Fruit fly (Drosophila melanogaster): Measurements from ENCODE around the gene CG12535.

CG12535 gene

dm6 chrX:3427614-3427965 is 21.2 kb downstream of the CG12535 start (continued):
- TF ChIP-seq ssp (GFP tag; IDR thresholded peaks at IDR 0.05) (peak; percentile 37), eyg (GFP tag; optimal IDR thresholded peaks at IDR 0.05) (no peak), seq (GFP tag; IDR thresholded peaks at IDR 0.05) (peak; percentile 42), bab2 (GFP tag; optimal IDR thresholded peaks at IDR 0.05) (peak; percentile 77), NK7.1 (GFP tag; optimal IDR thresholded peaks at IDR 0.05) (peak; percentile 17), CG8944 (GFP tag; optimal IDR thresholded peaks at IDR 0.05) (peak; percentile 82), prd (optimal IDR thresholded peaks at IDR 0.05) (no peak), prd (GFP tag; IDR thresholded peaks at IDR 0.05) (peak; percentile 94), ara (GFP tag; IDR thresholded peaks at IDR 0.05) (peak; percentile 81), CG13287 (GFP tag; IDR thresholded peaks at IDR 0.05; ENCODE audit: partially characterized antibody) (no peak), CrebB (tag; optimal IDR thresholded peaks at IDR 0.05) (peak; percentile 59), CG7556 (GFP tag; optimal IDR thresholded peaks at IDR 0.05) (peak; percentile 81), CG2889 (GFP tag; IDR thresholded peaks at IDR 0.05) (no peak), CG12236 (GFP tag; optimal IDR thresholded peaks at IDR 0.05) (peak; percentile 69), lov (optimal IDR thresholded peaks at IDR 0.05) (no peak), lov (GFP tag; IDR thresholded peaks at IDR 0.05) (0 out of 3 replicates have a peak, but pooled peaks have one; percentile 69), mam (GFP tag; optimal IDR thresholded peaks at IDR 0.05) (peak; percentile 61), Fer2 (tag; optimal IDR thresholded peaks at IDR 0.05) (no peak), CG17328 (GFP tag; IDR thresholded peaks at IDR 0.05) (peak; percentile 93), CG4854 (GFP tag; optimal IDR thresholded peaks at IDR 0.05) (peak; percentile 4), CG6813 (GFP tag; optimal IDR thresholded peaks at IDR 0.05) (peak; percentile 32), Dp (GFP tag; optimal IDR thresholded peaks at IDR 0.05) (no peak), CG2712 (tag; optimal IDR thresholded peaks at IDR 0.05) (peak; percentile 93), Poxn (GFP tag; IDR thresholded peaks at IDR 0.05) (no peak), Hand (GFP tag; optimal IDR thresholded peaks at IDR 0.05) (no peak), wdn (GFP tag; IDR thresholded peaks at IDR 0.05) (no peak), CG13894 (tag; optimal IDR thresholded peaks at IDR 0.05) (no peak), Neu2 (GFP tag; optimal IDR thresholded peaks at IDR 0.05; ENCODE audit: borderline replicate concordance) (peak; percentile 57), Hsf (GFP tag; optimal IDR thresholded peaks at IDR 0.05) (peak; percentile 89), CG3163 (GFP tag; optimal IDR thresholded peaks at IDR 0.05) (peak; percentile 53), CG4328 (GFP tag; optimal IDR thresholded peaks at IDR 0.05) (no peak), CG1602 (GFP tag; optimal IDR thresholded peaks at IDR 0.05) (peak; percentile 84), E2f2 (GFP tag; IDR thresholded peaks at IDR 0.05) (peak; percentile 55; the same call in 1 of the 2 replicates), CG9609 (GFP tag; optimal IDR thresholded peaks at IDR 0.05) (peak; percentile 75), slbo (GFP tag; IDR thresholded peaks at IDR 0.05) (peak; percentile 64), chif (GFP tag; optimal IDR thresholded peaks at IDR 0.05) (peak; percentile 85 to 91), CG1832 (GFP tag; optimal IDR thresholded peaks at IDR 0.05) (no peak), Adf1 (GFP tag; IDR thresholded peaks at IDR 0.05) (no peak), esg (GFP tag; conservative IDR thresholded peaks at IDR 0.05) (peak; percentile 42; the same call in 1 of the 2 replicates), CG10274 (GFP tag; optimal IDR thresholded peaks at IDR 0.05) (no peak), CG9437 (GFP tag; optimal IDR thresholded peaks at IDR 0.05) (peak; percentile 60), Pdp1 (GFP tag; optimal IDR thresholded peaks at IDR 0.05) (peak; percentile 65 to 79), Doc2 (GFP tag; IDR thresholded peaks at IDR 0.05) (no peak), ken (GFP tag; IDR thresholded peaks at IDR 0.05) (0 out of 3 replicates have a peak, but pooled peaks have one; percentile 62), CG8765 (GFP tag; IDR thresholded peaks at IDR 0.05) (peak; percentile 80), pzg (GFP tag; optimal IDR thresholded peaks at IDR 0.05) (no peak), CG4820 (GFP tag; optimal IDR thresholded peaks at IDR 0.05) (peak; percentile 70), CG16779 (GFP tag; IDR thresholded peaks at IDR 0.05) (no peak), BEAF-32 (GFP tag; optimal IDR thresholded peaks at IDR 0.05) (no peak), CG10321 (GFP tag; IDR thresholded peaks at IDR 0.05) (peak; percentile 40; the same call in 1 of the 2 replicates), CG7928 (GFP tag; optimal IDR thresholded peaks at IDR 0.05) (no peak), fru (optimal IDR thresholded peaks at IDR 0.05) (no peak), CG1529 (GFP tag; optimal IDR thresholded peaks at IDR 0.05) (peak; percentile 68)
